Worm (Caenorhabditis elegans) whole organism, young adult: ENCODE measurements around the gene K01D12.5.

ENCODE experiments used
- B0035.1 ChIP-seq: sonication (generic microtip); optimal IDR thresholded peaks from 2 replicates; lab custom pipeline; 2016; ENCODE audit warnings: missing genetic modification characterization, mild to moderate bottlenecking, missing compliant biosample characterization, missing genotype, missing genetic modification reagents
- F23B12.7 ChIP-seq: sonication (generic microtip); optimal IDR thresholded peaks from 2 replicates; lab custom pipeline; 2017; ENCODE audit warnings: missing genetic modification characterization, mild to moderate bottlenecking, missing compliant biosample characterization, antibody characterized with exemption, moderate library complexity; ENCODE audit not compliant: insufficient read depth
- F39B2.1 ChIP-seq: fragments of 200-800 bp; sonication (Bioruptor generic); IDR thresholded peaks from 2 replicates; pipeline ENCODE4 v1.3.6; 2022; ENCODE audit warnings: missing genetic modification reagents, missing genetic modification characterization, missing compliant biosample characterization
- F55B11.4 ChIP-seq: sonication (generic microtip); optimal IDR thresholded peaks from 2 replicates; lab custom pipeline; 2016; ENCODE audit warnings: missing compliant biosample characterization, missing genetic modification characterization, borderline replicate concordance; ENCODE audit not compliant: insufficient read depth
- F57A8.1 ChIP-seq: fragments of 200-800 bp; sonication (Bioruptor generic); optimal IDR thresholded peaks from 2 replicates; lab custom pipeline; 2018; ENCODE audit warnings: mild to moderate bottlenecking, missing genetic modification characterization, moderate library complexity, missing compliant biosample characterization
- Y53G8AR.9 ChIP-seq: fragments of 200-800 bp; sonication (Bioruptor generic); conservative IDR thresholded peaks from 2 replicates; pipeline ENCODE4 v1.3.6; 2022; ENCODE audit warnings: missing genetic modification reagents, missing genetic modification characterization, missing compliant biosample characterization
- Y79H2A.3 ChIP-seq: fragments of 200-800 bp; sonication (Bioruptor generic); conservative IDR thresholded peaks from 2 replicates; pipeline ENCODE4 v1.3.6; 2022; ENCODE audit warnings: missing genetic modification reagents, missing genetic modification characterization, missing compliant biosample characterization
- aptf-3 ChIP-seq: fragments of 200-800 bp; sonication (Bioruptor generic); IDR thresholded peaks from 2 replicates; pipeline ENCODE4 v1.3.6; 2022; ENCODE audit warnings: missing genetic modification characterization, missing compliant biosample characterization
- atf-7 ChIP-seq: sonication (generic microtip); optimal IDR thresholded peaks from 2 replicates; lab custom pipeline; 2017; ENCODE audit warnings: mild to moderate bottlenecking, missing genetic modification characterization, missing compliant biosample characterization
- attf-3 ChIP-seq: fragments of 200-800 bp; sonication (Bioruptor generic); conservative IDR thresholded peaks from 2 replicates; pipeline ENCODE4 v1.3.6; 2022; ENCODE audit warnings: missing genetic modification reagents, missing genetic modification characterization, missing compliant biosample characterization
- attf-6 ChIP-seq: fragments of 200-800 bp; sonication (Bioruptor generic); IDR thresholded peaks from 2 replicates; pipeline ENCODE4 v1.3.6; 2022; ENCODE audit warnings: missing genetic modification reagents, missing genetic modification characterization, missing compliant biosample characterization
- ccch-3 ChIP-seq: fragments of 200-800 bp; sonication (Bioruptor generic); optimal IDR thresholded peaks from 2 replicates; lab custom pipeline; 2018; ENCODE audit warnings: mild to moderate bottlenecking, missing genetic modification characterization, missing compliant biosample characterization
- cebp-1 ChIP-seq, 2 experiments: fragments of 200-800 bp in 1 of 2; sonication (Bioruptor generic) in 1 of 2; sonication (generic microtip) in 1 of 2; IDR thresholded peaks in 1 of 2; optimal IDR thresholded peaks in 1 of 2; 2 replicates each; pipeline versions ENCODE4 v1.3.6 to Lab custom; 2017 to 2022; ENCODE audit warnings: missing compliant biosample characterization in 2 of 2, missing genetic modification characterization in 2 of 2, mild to moderate bottlenecking in 1 of 2, missing genetic modification reagents in 1 of 2, moderate library complexity in 1 of 2
- dpff-1 ChIP-seq: sonication (generic microtip); optimal IDR thresholded peaks from 2 replicates; lab custom pipeline; 2017; ENCODE audit warnings: mild to moderate bottlenecking, missing genetic modification characterization, missing compliant biosample characterization
- dpl-1 ChIP-seq: fragments of 150-350 bp; optimal IDR thresholded peaks from 2 replicates; lab custom pipeline; 2014; ENCODE audit warnings: missing biosample characterization, missing genetic modification reagents, missing genetic modification characterization
- egl-44 ChIP-seq: fragments of 200-800 bp; sonication (Bioruptor generic); IDR thresholded peaks from 2 replicates; pipeline ENCODE4 v1.3.6; 2022; ENCODE audit warnings: missing genetic modification reagents, missing genetic modification characterization, missing compliant biosample characterization
- hmg-1.2 ChIP-seq: fragments of 200-800 bp; sonication (Bioruptor generic); IDR thresholded peaks from 2 replicates; pipeline ENCODE4 v1.3.6; 2022; ENCODE audit warnings: missing genetic modification reagents, missing genetic modification characterization, missing compliant biosample characterization
- hrde-1 ChIP-seq: sonication (generic microtip); optimal IDR thresholded peaks from 2 replicates; lab custom pipeline; 2016; ENCODE audit warnings: missing genetic modification characterization, mild to moderate bottlenecking, missing compliant biosample characterization, moderate library complexity, missing genotype, missing genetic modification reagents, borderline replicate concordance
- let-526 ChIP-seq: fragments of 200-800 bp; sonication (Bioruptor generic); IDR thresholded peaks from 2 replicates; pipeline ENCODE4 v1.3.6; 2022; ENCODE audit warnings: missing genetic modification reagents, missing genetic modification characterization, missing compliant biosample characterization
- lin-54 ChIP-seq: fragments of 200-800 bp; sonication (Bioruptor generic); optimal IDR thresholded peaks from 2 replicates; lab custom pipeline; 2018; ENCODE audit warnings: mild to moderate bottlenecking, missing genetic modification characterization, missing compliant biosample characterization
- lsl-1 ChIP-seq: fragments of 200-800 bp; sonication (Bioruptor generic); optimal IDR thresholded peaks from 2 replicates; lab custom pipeline; 2018; ENCODE audit warnings: mild to moderate bottlenecking, missing genetic modification characterization, moderate library complexity, missing compliant biosample characterization
- lsy-27 ChIP-seq: sonication (generic microtip); optimal IDR thresholded peaks from 2 replicates; lab custom pipeline; 2017; ENCODE audit warnings: missing genetic modification characterization, mild to moderate bottlenecking, missing compliant biosample characterization, antibody characterized with exemption, missing genotype, borderline replicate concordance; ENCODE audit not compliant: insufficient read depth
- mel-28 ChIP-seq: sonication (generic microtip); optimal IDR thresholded peaks from 2 replicates; lab custom pipeline; 2016; ENCODE audit warnings: borderline replicate concordance, mild to moderate bottlenecking, missing genetic modification characterization, missing compliant biosample characterization
- mxl-1 ChIP-seq: sonication (generic microtip); optimal IDR thresholded peaks from 2 replicates; lab custom pipeline; 2016; ENCODE audit warnings: missing genetic modification characterization, missing compliant biosample characterization
- nfyb-1 ChIP-seq: fragments of 200-800 bp; sonication (Bioruptor generic); IDR thresholded peaks from 2 replicates; pipeline ENCODE4 v1.3.6; 2022; ENCODE audit warnings: missing genetic modification reagents, missing genetic modification characterization, missing compliant biosample characterization
- nhr-27 ChIP-seq: fragments of 200-800 bp; sonication (Bioruptor generic); optimal IDR thresholded peaks from 2 replicates; lab custom pipeline; 2018; ENCODE audit warnings: mild to moderate bottlenecking, missing genetic modification characterization, moderate library complexity, missing compliant biosample characterization
- tbp1 ChIP-seq: fragments of 200-800 bp; sonication (Bioruptor generic); optimal IDR thresholded peaks from 2 replicates; lab custom pipeline; 2018; ENCODE audit warnings: mild to moderate bottlenecking, missing genetic modification characterization, missing compliant biosample characterization
- tlf-1 ChIP-seq: fragments of 200-800 bp; sonication (Bioruptor generic); optimal IDR thresholded peaks from 2 replicates; lab custom pipeline; 2018; ENCODE audit warnings: mild to moderate bottlenecking, missing genetic modification characterization, missing compliant biosample characterization
- unc-62 ChIP-seq: fragments of 150-350 bp; optimal IDR thresholded peaks from 2 replicates; lab custom pipeline; 2014; ENCODE audit warnings: missing biosample characterization, missing genetic modification reagents, missing genetic modification characterization
- xnd-1 ChIP-seq: sonication (generic microtip); optimal IDR thresholded peaks from 2 replicates; lab custom pipeline; 2016; ENCODE audit warnings: missing genotype, missing genetic modification reagents, missing genetic modification characterization, missing compliant biosample characterization

K01D12.5 gene

DNA sequence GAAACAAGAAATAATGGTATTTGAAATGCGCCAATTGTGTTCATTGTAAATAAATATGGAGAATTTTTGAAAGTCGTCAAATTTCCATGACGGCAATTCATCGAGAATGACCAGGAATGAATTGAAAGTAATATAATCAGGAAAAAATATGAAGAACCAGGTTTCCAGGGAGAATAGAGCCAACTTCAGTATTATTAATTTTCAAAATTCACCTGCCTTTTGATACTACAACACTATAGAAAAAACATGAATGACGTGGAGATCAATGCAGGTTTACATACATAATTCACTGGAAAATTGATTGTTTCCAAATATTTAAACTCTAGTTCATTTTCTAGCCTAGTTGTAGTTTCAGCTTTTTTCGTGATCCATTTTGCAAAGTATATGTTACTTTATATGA lies 36.1 kb downstream of the K01D12.5 start, which contains the start of gene srh-25:
srh-25 (minus strand) TSS at position 101 of the 400 bp plus-strand sequence.
- no peak for TF ChIP-seq cebp-1 (GFP tag; IDR thresholded peaks at IDR 0.05; lab: Robert Waterston, UW)
- no peak for TF ChIP-seq cebp-1 (tag; optimal IDR thresholded peaks at IDR 0.05; lab: Kevin White, UChicago)
- no peak for TF ChIP-seq F57A8.1 (GFP tag; lab: Kevin White, UChicago)
- TF ChIP-seq hmg-1.2 (GFP tag; lab: Robert Waterston, UW) = no peak

DNA sequence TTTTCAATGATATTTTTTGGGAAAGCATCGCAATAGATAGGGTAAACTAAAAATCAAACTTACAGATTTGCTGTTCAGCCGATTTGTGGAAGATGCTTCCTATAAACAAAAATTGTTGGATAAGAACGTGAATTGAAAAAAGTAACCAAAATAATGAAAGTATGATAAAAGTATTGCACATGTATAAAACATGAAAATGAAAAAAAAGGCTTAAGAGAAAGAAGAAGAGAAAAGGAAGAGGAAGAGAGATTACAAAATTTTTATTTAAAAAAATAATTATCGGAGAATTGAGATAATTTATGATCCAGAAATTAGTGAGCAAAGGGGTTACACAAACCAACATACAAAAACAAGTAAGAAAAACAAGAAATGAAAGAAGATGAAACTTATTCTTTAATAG lies 43.8 kb downstream of the K01D12.5 start, which contains the start of gene pals-37:
pals-37 (minus strand) TSS at position 101 of the 400 bp plus-strand sequence.
- TF ChIP-seq xnd-1 (tag; lab: Kevin White, UChicago) = no peak
- TF ChIP-seq lin-54 = no peak
- no peak for TF ChIP-seq aptf-3
- TF ChIP-seq nhr-27 (tag; lab: Kevin White, UChicago) = no peak
- no peak for TF ChIP-seq hmg-1.2 (GFP tag; lab: Robert Waterston, UW)
- no peak for TF ChIP-seq let-526 (GFP tag; lab: Robert Waterston, UW)
- no peak for TF ChIP-seq hrde-1 (tag; lab: Kevin White, UChicago)
- TF ChIP-seq tbp1 = no peak
- no peak for TF ChIP-seq dpff-1 (tag; lab: Kevin White, UChicago)
- TF ChIP-seq attf-3 (GFP tag; lab: Robert Waterston, UW) = no peak
- no peak for TF ChIP-seq Y79H2A.3 (GFP tag; lab: Robert Waterston, UW)
- TF ChIP-seq unc-62 (GFP tag; lab: Kevin White, UChicago) = no peak

DNA sequence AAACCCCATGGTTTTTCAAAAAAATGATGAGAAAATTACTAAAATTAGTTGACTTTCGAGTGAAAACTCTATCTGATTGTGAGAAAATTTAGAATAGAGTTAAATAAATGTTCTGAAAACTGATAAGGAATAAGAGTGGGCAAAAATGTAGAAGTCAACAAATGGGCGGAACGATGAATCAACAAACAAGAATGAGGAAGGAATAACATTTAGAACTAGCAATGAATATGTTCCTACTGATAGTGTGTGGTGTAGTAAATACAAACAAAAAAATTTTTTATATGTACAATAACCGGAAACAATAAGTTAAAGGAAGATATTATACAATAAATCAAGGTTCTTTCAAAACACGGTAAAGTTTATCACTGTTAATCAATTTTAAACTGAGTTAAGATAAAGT lies 46.1 kb downstream of the K01D12.5 start, which contains the start of gene pals-39:
pals-39 (minus strand) TSS at position 101 of the 400 bp plus-strand sequence.
- TF ChIP-seq dpl-1 (no peak), B0035.1 (no peak), F39B2.1 (no peak), attf-6 (GFP tag; lab: Robert Waterston, UW) (no peak), aptf-3 (no peak), mxl-1 (tag; lab: Kevin White, UChicago) (no peak), dpff-1 (tag; lab: Kevin White, UChicago) (no peak), ccch-3 (GFP tag; lab: Kevin White, UChicago) (no peak), tlf-1 (no peak)
- TF ChIP-seq, all 124 proteins: peak for 0

DNA sequence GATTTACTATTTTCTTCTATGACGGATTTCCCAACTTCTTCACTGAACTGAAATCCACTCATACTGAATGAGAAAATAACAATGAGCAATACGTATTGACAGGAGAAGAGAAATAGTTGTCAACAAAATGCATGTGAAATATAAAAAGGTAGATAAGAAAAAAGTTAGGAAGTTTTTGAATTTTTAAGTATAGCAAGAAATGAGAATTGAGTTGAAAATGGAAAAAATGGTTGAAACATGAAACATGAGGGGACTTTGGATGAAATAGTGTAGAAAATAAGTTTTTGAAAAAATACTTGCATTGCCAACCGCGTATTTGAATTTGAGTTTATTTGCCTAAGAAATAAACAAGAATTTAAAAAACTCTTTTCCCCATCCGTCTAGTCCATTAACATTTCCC lies 49.2 kb downstream of the K01D12.5 start, which contains the start of the genes pals-38 and C54D10.9:
pals-38 (minus strand) TSS at position 101 of the 400 bp plus-strand sequence.
C54D10.9 (plus strand) TSS at position 259 of the 400 bp plus-strand sequence.
- no peak for TF ChIP-seq lsy-27 (tag; lab: Kevin White, UChicago)
- TF ChIP-seq F23B12.7 (tag; lab: Kevin White, UChicago) = no peak
- no peak for TF ChIP-seq mel-28 (tag; lab: Kevin White, UChicago)
- no peak for TF ChIP-seq egl-44
- no peak for TF ChIP-seq lsl-1
- no peak for TF ChIP-seq F55B11.4 (tag; lab: Kevin White, UChicago)
- no peak for TF ChIP-seq atf-7 (tag; lab: Kevin White, UChicago)
- TF ChIP-seq nfyb-1 (GFP tag; lab: Robert Waterston, UW) = no peak
- TF ChIP-seq Y53G8AR.9 (GFP tag; lab: Robert Waterston, UW) = no peak
